Fruit fly (Drosophila melanogaster) whole organism, embryonic: ENCODE results near the gene PRL-1.

Source experiments
- Atf-2 ChIP-seq: fragments of 200-800 bp; sonication (Bioruptor generic); optimal IDR thresholded peaks from 2 replicates; lab custom pipeline; 2016; ENCODE audit warnings: missing biosample characterization, missing genetic modification characterization
- Atf6 ChIP-seq: fragments of 200-800 bp; sonication (Bioruptor generic); IDR thresholded peaks from 2 replicates; pipeline ENCODE4 v1.3.6; 2022; ENCODE audit warnings: missing biosample characterization, missing genetic modification characterization
- CG10147 ChIP-seq: fragments of 200-800 bp; sonication (Bioruptor generic); optimal IDR thresholded peaks from 2 replicates; lab custom pipeline; 2019; ENCODE audit warnings: missing biosample characterization, mild to moderate bottlenecking, missing genetic modification characterization, moderate library complexity
- CG10462 ChIP-seq: fragments of 200-800 bp; sonication (Bioruptor generic); optimal IDR thresholded peaks from 2 replicates; lab custom pipeline; 2016; ENCODE audit warnings: missing biosample characterization, missing genetic modification characterization
- CG10565 ChIP-seq: fragments of 200-800 bp; sonication (Bioruptor generic); optimal IDR thresholded peaks from 3 replicates; lab custom pipeline; 2016; ENCODE audit warnings: missing biosample characterization, mild to moderate bottlenecking, missing genetic modification characterization
- CG11247 ChIP-seq: fragments of 200-800 bp; sonication (Bioruptor generic); IDR thresholded peaks from 2 replicates; pipeline ENCODE4 v1.3.6; 2022; ENCODE audit warnings: missing biosample characterization, missing genetic modification characterization
- CG11696 ChIP-seq: fragments of 200-800 bp; sonication (Bioruptor generic); IDR thresholded peaks from 2 replicates; pipeline ENCODE4 v1.3.6; 2022; ENCODE audit warnings: missing biosample characterization, missing genetic modification characterization
- CG11723 ChIP-seq: fragments of 200-800 bp; sonication (Bioruptor generic); optimal IDR thresholded peaks from 2 replicates; lab custom pipeline; 2017; ENCODE audit warnings: missing biosample characterization, mild to moderate bottlenecking, missing genetic modification characterization
- CG12236 ChIP-seq: fragments of 200-800 bp; sonication (Bioruptor generic); optimal IDR thresholded peaks from 2 replicates; lab custom pipeline; 2016; ENCODE audit warnings: missing biosample characterization, missing genetic modification characterization
- CG13624 ChIP-seq: fragments of 200-800 bp; sonication (Bioruptor generic); optimal IDR thresholded peaks from 2 replicates; lab custom pipeline; 2016; ENCODE audit warnings: missing biosample characterization, missing genetic modification characterization
- CG15514 ChIP-seq: fragments of 200-800 bp; sonication (Bioruptor generic); optimal IDR thresholded peaks from 3 replicates; lab custom pipeline; 2017; ENCODE audit warnings: missing biosample characterization, missing genetic modification characterization, mild to moderate bottlenecking, moderate library complexity, missing genetic modification reagents
- CG17385 ChIP-seq: fragments of 200-800 bp; sonication (Bioruptor generic); optimal IDR thresholded peaks from 3 replicates; lab custom pipeline; 2018; ENCODE audit warnings: missing biosample characterization, mild to moderate bottlenecking, missing genetic modification characterization
- CG17612 ChIP-seq: fragments of 200-800 bp; sonication (Bioruptor generic); IDR thresholded peaks from 2 replicates; pipeline ENCODE4 v1.3.6; 2022; ENCODE audit warnings: missing biosample characterization, missing genetic modification characterization
- CG17829 ChIP-seq: fragments of 200-800 bp; optimal IDR thresholded peaks from 2 replicates; lab custom pipeline; 2019; ENCODE audit warnings: missing biosample characterization, mild to moderate bottlenecking, missing genetic modification characterization, moderate library complexity
- CG2202 ChIP-seq: fragments of 200-800 bp; sonication (Bioruptor generic); optimal IDR thresholded peaks from 2 replicates; lab custom pipeline; 2018; ENCODE audit warnings: missing biosample characterization, mild to moderate bottlenecking, missing genetic modification characterization
- CG31388 ChIP-seq: fragments of 200-800 bp; sonication (Bioruptor generic); optimal IDR thresholded peaks from 2 replicates; lab custom pipeline; 2016; ENCODE audit warnings: missing biosample characterization, missing genetic modification characterization
- CG3163 ChIP-seq: fragments of 200-800 bp; sonication (Bioruptor generic); optimal IDR thresholded peaks from 3 replicates; lab custom pipeline; 2016; ENCODE audit warnings: missing biosample characterization, missing genetic modification characterization
- CG32767 ChIP-seq: fragments of 200-800 bp; sonication (Bioruptor generic); IDR thresholded peaks from 2 replicates; pipeline ENCODE4 v1.3.6; 2022; ENCODE audit warnings: missing biosample characterization, missing genetic modification characterization
- CG33557 ChIP-seq: fragments of 200-800 bp; sonication (Bioruptor generic); optimal IDR thresholded peaks from 2 replicates; lab custom pipeline; 2019; ENCODE audit warnings: missing biosample characterization, mild to moderate bottlenecking, missing genetic modification characterization, moderate library complexity
- CG42726 ChIP-seq: fragments of 200-800 bp; sonication (Bioruptor generic); IDR thresholded peaks from 2 replicates; pipeline ENCODE4 v1.3.6; 2022; ENCODE audit warnings: missing biosample characterization, missing genetic modification characterization; ENCODE audit not compliant: partially characterized antibody
- CG4730 ChIP-seq: fragments of 200-800 bp; sonication (Bioruptor generic); IDR thresholded peaks from 2 replicates; pipeline ENCODE4 v1.3.6; 2022; ENCODE audit warnings: missing biosample characterization, missing genetic modification characterization
- CG5180 ChIP-seq: fragments of 200-800 bp; sonication (Bioruptor generic); optimal IDR thresholded peaks from 3 replicates; lab custom pipeline; 2017; ENCODE audit warnings: missing biosample characterization, missing genetic modification characterization, mild to moderate bottlenecking, moderate library complexity, missing genetic modification reagents
- CG5953 ChIP-seq: fragments of 200-800 bp; sonication (Bioruptor generic); IDR thresholded peaks from 2 replicates; pipeline ENCODE4 v1.3.6; 2022; ENCODE audit warnings: missing biosample characterization, missing genetic modification characterization
- CG7556 ChIP-seq: fragments of 200-800 bp; sonication (Bioruptor generic); optimal IDR thresholded peaks from 2 replicates; lab custom pipeline; 2017; ENCODE audit warnings: missing biosample characterization, mild to moderate bottlenecking, missing genetic modification characterization
- CG7745 ChIP-seq: fragments of 200-800 bp; sonication (Bioruptor generic); optimal IDR thresholded peaks from 2 replicates; lab custom pipeline; 2018; ENCODE audit warnings: missing biosample characterization, mild to moderate bottlenecking, missing genetic modification characterization, moderate library complexity
- CG8281 ChIP-seq: fragments of 200-800 bp; sonication (Bioruptor generic); optimal IDR thresholded peaks from 2 replicates; lab custom pipeline; 2018; ENCODE audit warnings: missing biosample characterization, mild to moderate bottlenecking, missing genetic modification characterization, moderate library complexity
- CG9215 ChIP-seq: fragments of 200-800 bp; sonication (Bioruptor generic); IDR thresholded peaks from 2 replicates; pipeline ENCODE4 v1.3.6; 2022; ENCODE audit warnings: missing biosample characterization, missing genetic modification characterization
- CrebB ChIP-seq: fragments of 200-800 bp; sonication (Bioruptor generic); optimal IDR thresholded peaks from 3 replicates; lab custom pipeline; 2018; ENCODE audit warnings: missing biosample characterization, mild to moderate bottlenecking, missing genetic modification characterization
- E2f2 ChIP-seq: fragments of 200-800 bp; sonication (Bioruptor generic); IDR thresholded peaks from 2 replicates; pipeline ENCODE4 v1.3.6; 2022; ENCODE audit warnings: missing biosample characterization, missing genetic modification characterization
- GATAe ChIP-seq: fragments of 200-800 bp; sonication (Bioruptor generic); conservative IDR thresholded peaks from 2 replicates; pipeline ENCODE4 v1.3.6; 2022; ENCODE audit warnings: missing biosample characterization, missing genetic modification characterization
- HHEX ChIP-seq: fragments of 200-800 bp; sonication (Bioruptor generic); optimal IDR thresholded peaks from 3 replicates; lab custom pipeline; 2017; ENCODE audit warnings: missing biosample characterization, mild to moderate bottlenecking, missing genetic modification characterization, missing genetic modification reagents
- Hr51 ChIP-seq, 2 experiments: fragments of 200-800 bp; sonication (Bioruptor generic); optimal IDR thresholded peaks; 2 replicates in 1 of 2; 3 replicates in 1 of 2; lab custom pipeline; 2016 to 2018; ENCODE audit warnings: missing biosample characterization in 2 of 2, missing genetic modification characterization in 2 of 2, mild to moderate bottlenecking in 1 of 2, moderate library complexity in 1 of 2
- Hsf ChIP-seq: fragments of 200-800 bp; sonication (Bioruptor generic); optimal IDR thresholded peaks from 3 replicates; lab custom pipeline; 2016; ENCODE audit warnings: missing biosample characterization, missing genetic modification characterization
- MBD-R2 ChIP-seq: fragments of 200-800 bp; sonication (Bioruptor generic); IDR thresholded peaks from 2 replicates; pipeline ENCODE4 v1.3.6; 2022; ENCODE audit warnings: missing biosample characterization, missing genetic modification characterization
- NC2α ChIP-seq: fragments of 200-800 bp; sonication (Bioruptor generic); optimal IDR thresholded peaks from 2 replicates; lab custom pipeline; 2016; ENCODE audit warnings: missing biosample characterization, missing genetic modification characterization
- Rx ChIP-seq: fragments of 200-800 bp; sonication (Bioruptor generic); IDR thresholded peaks from 2 replicates; pipeline ENCODE4 v1.3.6; 2022; ENCODE audit warnings: missing biosample characterization, missing genetic modification characterization
- ase ChIP-seq: fragments of 200-800 bp; sonication (Bioruptor generic); IDR thresholded peaks from 3 replicates; pipeline ENCODE4 v1.3.6; 2022; ENCODE audit warnings: missing biosample characterization, missing genetic modification characterization
- bigmax ChIP-seq: fragments of 200-800 bp; sonication (Bioruptor generic); optimal IDR thresholded peaks from 2 replicates; lab custom pipeline; 2018; ENCODE audit warnings: missing biosample characterization, mild to moderate bottlenecking, missing genetic modification characterization
- br ChIP-seq: fragments of >200 bp; optimal IDR thresholded peaks from 2 replicates; lab custom pipeline; 2017
- chif ChIP-seq, 2 experiments: fragments of 200-800 bp; sonication (Bioruptor generic); optimal IDR thresholded peaks; 3 replicates each; lab custom pipeline; 2016; ENCODE audit warnings: missing biosample characterization in 2 of 2, missing genetic modification characterization in 2 of 2
- eve ChIP-seq, 2 experiments: fragments of >200 bp; optimal IDR thresholded peaks; 2 replicates each; lab custom pipeline; 2017; ENCODE audit warnings: missing biosample characterization in 2 of 2, missing genetic modification characterization in 2 of 2
- ewg ChIP-seq: fragments of 200-800 bp; sonication (Bioruptor generic); optimal IDR thresholded peaks from 3 replicates; lab custom pipeline; 2017; ENCODE audit warnings: mild to moderate bottlenecking, missing biosample characterization, missing genetic modification reagents, missing genetic modification characterization
- gsb ChIP-seq: fragments of 200-800 bp; sonication (Bioruptor generic); IDR thresholded peaks from 2 replicates; pipeline ENCODE4 v1.3.6; 2022; ENCODE audit warnings: missing biosample characterization, missing genetic modification characterization
- jumu ChIP-seq: fragments of 200-800 bp; sonication (Bioruptor generic); optimal IDR thresholded peaks from 3 replicates; lab custom pipeline; 2016; ENCODE audit warnings: missing biosample characterization, missing genetic modification characterization
- pfk ChIP-seq: fragments of 200-800 bp; sonication (Bioruptor generic); optimal IDR thresholded peaks from 2 replicates; lab custom pipeline; 2018; ENCODE audit warnings: missing biosample characterization, mild to moderate bottlenecking, missing genetic modification characterization, moderate library complexity
- pum ChIP-seq: fragments of 200-800 bp; sonication (Bioruptor generic); optimal IDR thresholded peaks from 2 replicates; lab custom pipeline; 2016; ENCODE audit warnings: missing biosample characterization, missing genetic modification characterization
- sens ChIP-seq: fragments of 200-800 bp; sonication (Bioruptor generic); peaks from one replicate; lab custom pipeline; 2016; ENCODE audit warnings: missing biosample characterization, missing genetic modification characterization
- slbo ChIP-seq: fragments of 200-800 bp; sonication (Bioruptor generic); IDR thresholded peaks from 2 replicates; pipeline ENCODE4 v1.3.6; 2022; ENCODE audit warnings: missing biosample characterization, missing genetic modification characterization
- sna ChIP-seq: fragments of 200-800 bp; sonication (Bioruptor generic); IDR thresholded peaks from 2 replicates; pipeline ENCODE4 v1.3.6; 2022; ENCODE audit warnings: missing biosample characterization, missing genetic modification characterization; ENCODE audit not compliant: partially characterized antibody
- toy ChIP-seq: fragments of 200-800 bp; sonication (Bioruptor generic); IDR thresholded peaks from 2 replicates; pipeline ENCODE4 v1.3.6; 2022; ENCODE audit warnings: missing biosample characterization, missing genetic modification characterization

The PRL-1 gene

DNA sequence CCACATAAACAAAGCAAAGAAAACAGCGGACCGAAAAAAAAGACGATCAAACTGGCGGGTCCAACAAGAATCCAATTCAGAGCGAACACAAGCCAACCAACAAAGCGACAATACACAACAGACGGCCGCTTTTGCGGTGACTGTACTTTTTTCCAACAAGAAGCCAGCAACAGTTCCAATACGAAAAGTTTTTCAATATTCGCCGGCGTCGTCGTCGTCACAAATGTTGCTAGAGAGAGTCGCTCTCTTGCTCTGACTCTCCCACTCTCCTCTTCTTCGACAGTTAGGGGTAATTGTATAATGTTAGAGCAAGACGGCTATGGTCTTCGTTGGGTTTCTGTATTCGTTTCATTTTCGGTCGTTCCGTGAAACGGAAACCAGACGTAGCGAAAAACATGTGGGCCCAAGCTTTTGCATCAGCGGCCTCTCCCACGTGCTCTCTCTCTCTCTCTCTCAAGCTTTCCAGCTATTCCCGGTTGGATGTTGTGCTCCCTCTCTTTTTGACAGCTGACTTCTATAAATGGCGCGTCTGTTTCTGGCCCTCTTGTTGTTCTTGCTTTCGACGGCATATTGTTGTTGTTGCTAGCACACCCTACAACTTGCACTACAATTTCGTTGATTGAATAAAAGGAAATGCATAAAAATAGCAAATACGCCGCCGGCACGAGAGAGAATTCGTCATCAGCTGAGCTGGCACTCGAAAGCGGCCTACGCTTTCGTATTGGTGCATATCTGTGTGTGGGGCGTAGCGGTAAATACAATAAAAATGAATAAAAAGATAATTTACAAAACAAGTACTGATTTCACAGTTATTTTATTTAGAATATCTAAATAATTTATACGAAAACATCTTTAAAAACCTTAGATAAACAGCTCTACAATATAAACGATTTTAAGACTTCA is 12.1 kb upstream of the PRL-1 start (continued):
- TF ChIP-seq CG5180 (GFP tag; lab: Kevin White, UChicago) (peak; percentile 98), sens (GFP tag; lab: Kevin White, UChicago) (peak; percentile 84), jumu (GFP tag; lab: Kevin White, UChicago) (no peak), CG17829 (tag; lab: Kevin White, UChicago) (peak; percentile 24), Hsf (GFP tag; lab: Kevin White, UChicago) (no peak), CG10147 (no peak), HHEX (GFP tag; lab: Kevin White, UChicago) (peak; percentile 93), GATAe (GFP tag; lab: Robert Waterston, UW) (no peak), sna (no peak), gsb (GFP tag; lab: Robert Waterston, UW) (no peak), CG7745 (no peak), ewg (peak; percentile 12), pfk (peak; percentile 100), bigmax (GFP tag; lab: Kevin White, UChicago) (peak; percentile 66), CG11696 (no peak), CG17612 (no peak), CG2202 (tag; lab: Kevin White, UChicago) (peak; percentile 52), CG31388 (GFP tag; lab: Kevin White, UChicago) (no peak), slbo (GFP tag; lab: Robert Waterston, UW) (no peak), CG5953 (GFP tag; lab: Robert Waterston, UW) (no peak), CG15514 (GFP tag; lab: Kevin White, UChicago) (peak; percentile 91), MBD-R2 (GFP tag; lab: Robert Waterston, UW) (no peak), CG17385 (GFP tag; lab: Kevin White, UChicago) (peak; percentile 87), CG3163 (peak; percentile 35), CG32767 (GFP tag; lab: Robert Waterston, UW) (no peak), CG9215 (GFP tag; lab: Robert Waterston, UW) (no peak), CG13624 (GFP tag; lab: Kevin White, UChicago) (peak; percentile 80), CG11247 (GFP tag; lab: Robert Waterston, UW) (no peak), Rx (GFP tag; lab: Robert Waterston, UW) (no peak), CG11723 (peak; percentile 77), CG10565 (GFP tag; lab: Kevin White, UChicago) (no peak), CG12236 (GFP tag; lab: Kevin White, UChicago) (no peak), CG8281 (peak; percentile 73), CrebB (peak; percentile 94), br (no peak), CG33557 (GFP tag; lab: Kevin White, UChicago) (peak; percentile 56), chif (GFP tag; optimal IDR thresholded peaks at IDR 0.05; lab: Kevin White, UChicago) (no peak), Atf-2 (GFP tag; lab: Kevin White, UChicago) (no peak), Hr51 (GFP tag; optimal IDR thresholded peaks at IDR 0.05; lab: Kevin White, UChicago) (peak in 1 of 2 experiments; percentile 67), Atf6 (no peak), CG42726 (GFP tag; lab: Robert Waterston, UW) (no peak), ase (GFP tag; lab: Robert Waterston, UW) (no peak), CG7556 (peak; percentile 24), CG4730 (GFP tag; lab: Robert Waterston, UW) (no peak), CG10462 (GFP tag; lab: Kevin White, UChicago) (no peak), pum (GFP tag; lab: Kevin White, UChicago) (no peak), NC2α (peak; percentile 27), toy (no peak), E2f2 (GFP tag; lab: Robert Waterston, UW) (no peak), eve (GFP tag; optimal IDR thresholded peaks at IDR 0.05; lab: Kevin White, UChicago) (no peak)
